Worm (Caenorhabditis elegans) whole organism, mixed stage, embryonic: ENCODE measurements around the gene M02F4.1.

Experiments
- M03D4.4 ChIP-seq: sonication (generic microtip); optimal IDR thresholded peaks from 2 replicates; lab custom pipeline; 2017; ENCODE audit warnings: mild to moderate bottlenecking, missing genetic modification characterization, missing compliant biosample characterization
- elt-1 ChIP-seq: sonication (generic microtip); optimal IDR thresholded peaks from 2 replicates; lab custom pipeline; 2017; ENCODE audit warnings: missing genetic modification characterization, mild to moderate bottlenecking, missing compliant biosample characterization, antibody characterized with exemption, moderate library complexity, borderline replicate concordance; ENCODE audit not compliant: insufficient read depth
- lin-32 ChIP-seq: fragments of 200-800 bp; sonication (Bioruptor generic); optimal IDR thresholded peaks from 2 replicates; lab custom pipeline; 2018; ENCODE audit warnings: mild to moderate bottlenecking, missing genetic modification characterization, missing compliant biosample characterization
- lsy-2 ChIP-seq: fragments of 150-350 bp; optimal IDR thresholded peaks from 2 replicates; lab custom pipeline; 2014; ENCODE audit warnings: missing biosample characterization, missing genetic modification characterization
- mls-2 ChIP-seq: sonication (generic microtip); optimal IDR thresholded peaks from 2 replicates; lab custom pipeline; 2016; ENCODE audit warnings: mild to moderate bottlenecking, missing genetic modification characterization, moderate library complexity, missing compliant biosample characterization
- nhr-12 ChIP-seq: fragments of 150-350 bp; optimal IDR thresholded peaks from 2 replicates; lab custom pipeline; 2014; ENCODE audit warnings: missing biosample characterization, missing genetic modification characterization
- nhr-237 ChIP-seq: fragments of 150-350 bp; optimal IDR thresholded peaks from 2 replicates; lab custom pipeline; 2014; ENCODE audit warnings: missing biosample characterization, missing genetic modification characterization
- nhr-76 ChIP-seq: sonication (generic microtip); optimal IDR thresholded peaks from 2 replicates; lab custom pipeline; 2017; ENCODE audit warnings: missing biosample characterization, missing genetic modification characterization
- sptf-1 ChIP-seq: sonication (generic microtip); optimal IDR thresholded peaks from 2 replicates; lab custom pipeline; 2017; ENCODE audit warnings: mild to moderate bottlenecking, missing genetic modification characterization, moderate library complexity, missing compliant biosample characterization
- unc-62 ChIP-seq: fragments of 150-350 bp; optimal IDR thresholded peaks from 2 replicates; lab custom pipeline; 2014; ENCODE audit warnings: missing biosample characterization, missing genetic modification reagents, missing genetic modification characterization
- ztf-11 ChIP-seq: fragments of 150-350 bp; optimal IDR thresholded peaks from 2 replicates; lab custom pipeline; 2014; ENCODE audit warnings: missing biosample characterization, missing genetic modification characterization

- no peak for TF ChIP-seq elt-1 (tag; lab: Kevin White, UChicago)
- no peak for TF ChIP-seq nhr-12 (tag; lab: Kevin White, UChicago)
- TF ChIP-seq nhr-76 (tag; lab: Kevin White, UChicago), result no peak
- no peak for TF ChIP-seq lin-32
- TF ChIP-seq nhr-237, result no peak
- no peak for TF ChIP-seq M03D4.4 (tag; lab: Kevin White, UChicago)
- TF ChIP-seq unc-62 (GFP tag; lab: Kevin White, UChicago), result no peak
- TF ChIP-seq mls-2 (tag; lab: Kevin White, UChicago), result no peak
- no peak for TF ChIP-seq lsy-2 (tag; lab: Kevin White, UChicago)
- no peak for TF ChIP-seq sptf-1 (tag; lab: Kevin White, UChicago)
- TF ChIP-seq ztf-11 (tag; lab: Kevin White, UChicago), result no peak
Observed at ce11 chrX:3051315-3051993, 22.5 kb upstream of the M02F4.1 start.
